Worm (Caenorhabditis elegans) whole organism, L1 larva: Measurements from ENCODE around the gene sorf-1.

Experiments
- C34B4.2 ChIP-seq: sonication (generic microtip); optimal IDR thresholded peaks from 2 replicates; lab custom pipeline; 2017; ENCODE audit warnings: mild to moderate bottlenecking, missing genetic modification characterization, missing compliant biosample characterization
- alr-1 ChIP-seq: fragments of 200-800 bp; sonication (Bioruptor generic); optimal IDR thresholded peaks from 2 replicates; lab custom pipeline; 2018; ENCODE audit warnings: borderline replicate concordance, mild to moderate bottlenecking, missing genetic modification characterization, missing compliant biosample characterization
- ceh-8 ChIP-seq: fragments of 200-800 bp; sonication (Bioruptor generic); optimal IDR thresholded peaks from 2 replicates; lab custom pipeline; 2018; ENCODE audit warnings: mild to moderate bottlenecking, missing genetic modification characterization, moderate library complexity, missing compliant biosample characterization
- hpl-2 ChIP-seq: fragments of 150-350 bp; optimal IDR thresholded peaks from 2 replicates; lab custom pipeline; 2014; ENCODE audit warnings: missing biosample characterization, missing genetic modification reagents, missing genetic modification characterization
- lin-15B ChIP-seq: fragments of 150-350 bp; sonication (generic microtip); optimal IDR thresholded peaks from 3 replicates; lab custom pipeline; 2014; ENCODE audit warnings: missing biosample characterization, missing genetic modification characterization
- nhr-11 ChIP-seq: fragments of 150-350 bp; optimal IDR thresholded peaks from 2 replicates; lab custom pipeline; 2014; ENCODE audit warnings: missing biosample characterization, missing genetic modification characterization
- nhr-84 ChIP-seq: sonication (generic microtip); optimal IDR thresholded peaks from 2 replicates; lab custom pipeline; 2017; ENCODE audit warnings: missing biosample characterization, missing genetic modification characterization
- tlp-1 ChIP-seq: fragments of 150-350 bp; optimal IDR thresholded peaks from 2 replicates; lab custom pipeline; 2014; ENCODE audit warnings: missing biosample characterization, missing genetic modification characterization
- unc-62 ChIP-seq: fragments of 150-350 bp; optimal IDR thresholded peaks from 2 replicates; lab custom pipeline; 2014; ENCODE audit warnings: missing biosample characterization, missing genetic modification reagents, missing genetic modification characterization

- TF ChIP-seq hpl-2 (GFP tag; lab: Kevin White, UChicago), result no peak
- TF ChIP-seq nhr-11, result no peak
- TF ChIP-seq ceh-8 (GFP tag; lab: Kevin White, UChicago), result no peak
- TF ChIP-seq C34B4.2 (tag; lab: Kevin White, UChicago), result no peak
- TF ChIP-seq tlp-1 (tag; lab: Kevin White, UChicago), result no peak
- no peak for TF ChIP-seq alr-1
- no peak for TF ChIP-seq lin-15B (tag; lab: Kevin White, UChicago)
- TF ChIP-seq nhr-84 (tag; lab: Kevin White, UChicago), result no peak
- no peak for TF ChIP-seq unc-62
Measured at ce11 chrX:3424516-3424915, 45.5 kb upstream of the sorf-1 start, which contains the start of gene ZK813.6.
